Fruit fly (Drosophila melanogaster) whole organism, embryonic: Measurements from ENCODE around the gene CG14277.

Experiments
- Antp ChIP-seq: fragments of 200-800 bp; sonication (Bioruptor generic); optimal IDR thresholded peaks from 3 replicates; lab custom pipeline; 2016; ENCODE audit warnings: missing biosample characterization, missing genetic modification characterization
- Blimp-1 ChIP-seq: fragments of 200-800 bp; sonication (Bioruptor generic); optimal IDR thresholded peaks from 3 replicates; lab custom pipeline; 2018; ENCODE audit warnings: missing biosample characterization, missing genetic modification characterization, mild to moderate bottlenecking, moderate library complexity, missing genetic modification reagents
- C15 ChIP-seq: fragments of 200-800 bp; sonication (Bioruptor generic); IDR thresholded peaks from 3 replicates; pipeline ENCODE4 v1.3.6; 2022; ENCODE audit warnings: missing biosample characterization, missing genetic modification characterization
- CG13424 ChIP-seq: fragments of 200-800 bp; sonication (Bioruptor generic); optimal IDR thresholded peaks from 2 replicates; lab custom pipeline; 2019; ENCODE audit warnings: missing biosample characterization, mild to moderate bottlenecking, missing genetic modification characterization, moderate library complexity
- CG15479 ChIP-seq: fragments of 200-800 bp; sonication (Bioruptor generic); optimal IDR thresholded peaks from 3 replicates; lab custom pipeline; 2019; ENCODE audit warnings: missing biosample characterization, mild to moderate bottlenecking, missing genetic modification characterization, moderate library complexity
- CG17328 ChIP-seq: fragments of 200-800 bp; sonication (Bioruptor generic); IDR thresholded peaks from 2 replicates; pipeline ENCODE4 v1.3.6; 2022; ENCODE audit warnings: missing biosample characterization, missing genetic modification characterization
- CG17385 ChIP-seq: fragments of 200-800 bp; sonication (Bioruptor generic); optimal IDR thresholded peaks from 3 replicates; lab custom pipeline; 2018; ENCODE audit warnings: missing biosample characterization, mild to moderate bottlenecking, missing genetic modification characterization
- CG1792 ChIP-seq: fragments of 200-800 bp; sonication (Bioruptor generic); optimal IDR thresholded peaks from 2 replicates; lab custom pipeline; 2016; ENCODE audit warnings: missing biosample characterization, missing genetic modification characterization
- CG18764 ChIP-seq: fragments of 200-800 bp; sonication (Bioruptor generic); optimal IDR thresholded peaks from 3 replicates; lab custom pipeline; 2016; ENCODE audit warnings: missing biosample characterization, missing genetic modification characterization
- CG32767 ChIP-seq: fragments of 200-800 bp; sonication (Bioruptor generic); IDR thresholded peaks from 2 replicates; pipeline ENCODE4 v1.3.6; 2022; ENCODE audit warnings: missing biosample characterization, missing genetic modification characterization
- CG33557 ChIP-seq: fragments of 200-800 bp; sonication (Bioruptor generic); optimal IDR thresholded peaks from 2 replicates; lab custom pipeline; 2019; ENCODE audit warnings: missing biosample characterization, mild to moderate bottlenecking, missing genetic modification characterization, moderate library complexity
- CG6813 ChIP-seq: fragments of 200-800 bp; sonication (Bioruptor generic); optimal IDR thresholded peaks from 2 replicates; lab custom pipeline; 2017; ENCODE audit warnings: missing biosample characterization, missing genetic modification characterization, mild to moderate bottlenecking, moderate library complexity, missing genetic modification reagents
- CG8765 ChIP-seq: fragments of 200-800 bp; sonication (Bioruptor generic); IDR thresholded peaks from 2 replicates; pipeline ENCODE4 v1.3.6; 2022; ENCODE audit warnings: missing biosample characterization, missing genetic modification characterization
- CTCF ChIP-seq: fragments of 200-800 bp; sonication (Bioruptor generic); optimal IDR thresholded peaks from 2 replicates; lab custom pipeline; 2017; ENCODE audit warnings: missing biosample characterization, mild to moderate bottlenecking, missing genetic modification characterization, moderate library complexity
- Chrac-16 ChIP-seq: fragments of 200-800 bp; sonication (Bioruptor generic); optimal IDR thresholded peaks from 3 replicates; lab custom pipeline; 2016; ENCODE audit warnings: missing biosample characterization, missing genetic modification characterization
- Dp ChIP-seq: fragments of 200-800 bp; sonication (Bioruptor generic); optimal IDR thresholded peaks from 2 replicates; lab custom pipeline; 2018; ENCODE audit warnings: missing biosample characterization, mild to moderate bottlenecking, missing genetic modification characterization, moderate library complexity
- Gug ChIP-seq: fragments of 200-800 bp; sonication (Bioruptor generic); IDR thresholded peaks from 4 replicates; pipeline ENCODE4 v1.3.6; 2022; ENCODE audit warnings: missing biosample characterization, missing genetic modification characterization
- Hr51 ChIP-seq, 2 experiments: fragments of 200-800 bp; sonication (Bioruptor generic); optimal IDR thresholded peaks; 2 replicates in 1 of 2; 3 replicates in 1 of 2; lab custom pipeline; 2016 to 2018; ENCODE audit warnings: missing biosample characterization in 2 of 2, missing genetic modification characterization in 2 of 2, mild to moderate bottlenecking in 1 of 2, moderate library complexity in 1 of 2
- Hr78 ChIP-seq, 2 experiments: fragments of 200-800 bp in 1 of 2; fragments of >200 bp in 1 of 2; sonication (Bioruptor generic) in 1 of 2; optimal IDR thresholded peaks; 2 replicates each; lab custom pipeline; 2017 to 2019; ENCODE audit warnings: missing biosample characterization in 2 of 2, missing genetic modification characterization in 2 of 2, mild to moderate bottlenecking in 1 of 2, moderate library complexity in 1 of 2
- MTF-1 ChIP-seq: fragments of 200-800 bp; sonication (Bioruptor generic); optimal IDR thresholded peaks from 2 replicates; lab custom pipeline; 2018; ENCODE audit warnings: missing biosample characterization, mild to moderate bottlenecking, missing genetic modification characterization, borderline replicate concordance
- Med ChIP-seq: fragments of 200-800 bp; sonication (Bioruptor generic); peaks from one replicate; lab custom pipeline; 2016; ENCODE audit warnings: missing biosample characterization, missing genetic modification characterization, mild to moderate bottlenecking, inconsistent platforms, moderate library complexity
- Mrtf ChIP-seq: fragments of 200-800 bp; sonication (Bioruptor generic); IDR thresholded peaks from 3 replicates; pipeline ENCODE4 v1.3.6; 2022; ENCODE audit warnings: missing biosample characterization, missing genetic modification characterization
- Nf-YB ChIP-seq: fragments of 200-800 bp; sonication (Bioruptor generic); optimal IDR thresholded peaks from 3 replicates; lab custom pipeline; 2019; ENCODE audit warnings: missing biosample characterization, mild to moderate bottlenecking, missing genetic modification characterization, moderate library complexity
- Opbp ChIP-seq: fragments of 200-800 bp; sonication (Bioruptor generic); IDR thresholded peaks from 3 replicates; pipeline ENCODE4 v1.3.6; 2022; ENCODE audit warnings: missing biosample characterization, missing genetic modification characterization; ENCODE audit not compliant: partially characterized antibody
- PHDP ChIP-seq: fragments of 200-800 bp; sonication (Bioruptor generic); optimal IDR thresholded peaks from 3 replicates; lab custom pipeline; 2018; ENCODE audit warnings: missing biosample characterization, mild to moderate bottlenecking, missing genetic modification characterization, moderate library complexity
- Side ChIP-seq: fragments of 200-800 bp; sonication (Bioruptor generic); optimal IDR thresholded peaks from 2 replicates; lab custom pipeline; 2016; ENCODE audit warnings: missing biosample characterization, missing genetic modification characterization
- Sox102F ChIP-seq: fragments of 200-800 bp; sonication (Bioruptor generic); optimal IDR thresholded peaks from 2 replicates; lab custom pipeline; 2018; ENCODE audit warnings: missing biosample characterization, mild to moderate bottlenecking, missing genetic modification characterization, moderate library complexity
- abd-A ChIP-seq: fragments of 200-800 bp; sonication (Bioruptor generic); optimal IDR thresholded peaks from 3 replicates; lab custom pipeline; 2019; ENCODE audit warnings: missing biosample characterization, mild to moderate bottlenecking, missing genetic modification characterization, moderate library complexity
- ac ChIP-seq: fragments of 200-800 bp; sonication (Bioruptor generic); optimal IDR thresholded peaks from 3 replicates; lab custom pipeline; 2017; ENCODE audit warnings: missing biosample characterization, mild to moderate bottlenecking, missing genetic modification characterization
- br ChIP-seq: fragments of >200 bp; optimal IDR thresholded peaks from 2 replicates; lab custom pipeline; 2017
- caup ChIP-seq: fragments of 200-800 bp; sonication (Bioruptor generic); optimal IDR thresholded peaks from 3 replicates; lab custom pipeline; 2017; ENCODE audit warnings: missing biosample characterization, mild to moderate bottlenecking, missing genetic modification characterization, moderate library complexity; ENCODE audit not compliant: severe bottlenecking
- chm ChIP-seq: fragments of 200-800 bp; sonication (Bioruptor generic); IDR thresholded peaks from 2 replicates; pipeline ENCODE4 v1.3.6; 2022; ENCODE audit warnings: missing biosample characterization, missing genetic modification characterization
- gcm ChIP-seq: fragments of 200-800 bp; sonication (Bioruptor generic); optimal IDR thresholded peaks from 2 replicates; lab custom pipeline; 2019; ENCODE audit warnings: missing biosample characterization, mild to moderate bottlenecking, missing genetic modification characterization, moderate library complexity
- gcm2 ChIP-seq: fragments of 200-800 bp; sonication (Bioruptor generic); optimal IDR thresholded peaks from 2 replicates; lab custom pipeline; 2016; ENCODE audit warnings: missing biosample characterization, missing genetic modification characterization
- grn ChIP-seq: fragments of 200-800 bp; sonication (Bioruptor generic); optimal IDR thresholded peaks from 3 replicates; lab custom pipeline; 2017; ENCODE audit warnings: missing biosample characterization, missing genetic modification characterization
- insv ChIP-seq, 2 experiments: fragments of 200-800 bp; sonication (Bioruptor generic); optimal IDR thresholded peaks; 3 replicates each; lab custom pipeline; 2016 to 2018; ENCODE audit warnings: missing biosample characterization in 2 of 2, missing genetic modification characterization in 2 of 2
- kni ChIP-seq: fragments of 200-800 bp; sonication (Bioruptor generic); optimal IDR thresholded peaks from 3 replicates; lab custom pipeline; 2017; ENCODE audit warnings: mild to moderate bottlenecking, missing biosample characterization, missing genetic modification reagents, missing genetic modification characterization
- mam ChIP-seq: fragments of 200-800 bp; sonication (Bioruptor generic); optimal IDR thresholded peaks from 3 replicates; lab custom pipeline; 2016; ENCODE audit warnings: missing biosample characterization, missing genetic modification characterization
- pnt ChIP-seq: fragments of 200-800 bp; sonication (Bioruptor generic); optimal IDR thresholded peaks from 3 replicates; lab custom pipeline; 2016; ENCODE audit warnings: missing biosample characterization, missing genetic modification characterization
- pros ChIP-seq: fragments of 200-800 bp; sonication (Bioruptor generic); optimal IDR thresholded peaks from 3 replicates; lab custom pipeline; 2019; ENCODE audit warnings: missing biosample characterization, mild to moderate bottlenecking, missing genetic modification characterization, moderate library complexity
- ranshi ChIP-seq: fragments of 200-800 bp; sonication (Bioruptor generic); IDR thresholded peaks from 2 replicates; pipeline ENCODE4 v1.3.6; 2022; ENCODE audit warnings: missing biosample characterization, missing genetic modification characterization
- run ChIP-seq: fragments of 200-800 bp; sonication (Bioruptor generic); optimal IDR thresholded peaks from 3 replicates; lab custom pipeline; 2018; ENCODE audit warnings: missing biosample characterization, mild to moderate bottlenecking, missing genetic modification characterization
- sens-2 ChIP-seq: fragments of 200-800 bp; sonication (Bioruptor generic); IDR thresholded peaks from 2 replicates; pipeline ENCODE4 v1.3.6; 2022; ENCODE audit warnings: missing biosample characterization, missing genetic modification characterization
- stwl ChIP-seq: fragments of 200-800 bp; sonication (Bioruptor generic); optimal IDR thresholded peaks from 3 replicates; lab custom pipeline; 2018; ENCODE audit warnings: missing biosample characterization, mild to moderate bottlenecking, missing genetic modification characterization, moderate library complexity
- twi ChIP-seq: fragments of 200-800 bp; optimal IDR thresholded peaks from 2 replicates; lab custom pipeline; 2019; ENCODE audit warnings: missing biosample characterization, mild to moderate bottlenecking, missing genetic modification characterization, moderate library complexity

The CG14277 gene

DNA sequence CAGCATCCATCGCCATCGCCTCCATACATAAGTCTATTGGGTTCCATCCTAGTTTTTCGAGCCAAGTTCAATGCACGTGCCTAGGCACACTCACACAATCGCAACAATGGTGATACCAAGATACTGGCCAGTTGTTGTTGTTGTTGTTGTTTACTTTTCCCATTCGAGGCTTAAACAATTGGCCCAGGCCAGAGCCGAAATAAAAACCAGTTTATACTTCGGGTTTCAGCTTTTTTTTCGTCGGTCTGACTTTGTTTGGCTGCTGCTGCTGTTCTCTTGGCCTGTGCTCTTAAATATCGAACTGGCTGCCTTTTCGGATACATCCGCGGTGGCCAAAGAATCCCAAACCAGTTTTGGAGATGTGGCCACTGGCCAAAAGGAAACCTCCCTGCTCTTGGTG, 37.9 kb downstream of the CG14277 start (continued):
- TF ChIP-seq CG32767 (GFP tag; lab: Robert Waterston, UW) (no peak), chm (GFP tag; lab: Robert Waterston, UW) (0 out of 2 replicates have a peak, but pooled peaks have one; percentile 11), kni (GFP tag; lab: Kevin White, UChicago) (peak; percentile 88), Med (peak; percentile 28), stwl (tag; lab: Kevin White, UChicago) (no peak)

DNA sequence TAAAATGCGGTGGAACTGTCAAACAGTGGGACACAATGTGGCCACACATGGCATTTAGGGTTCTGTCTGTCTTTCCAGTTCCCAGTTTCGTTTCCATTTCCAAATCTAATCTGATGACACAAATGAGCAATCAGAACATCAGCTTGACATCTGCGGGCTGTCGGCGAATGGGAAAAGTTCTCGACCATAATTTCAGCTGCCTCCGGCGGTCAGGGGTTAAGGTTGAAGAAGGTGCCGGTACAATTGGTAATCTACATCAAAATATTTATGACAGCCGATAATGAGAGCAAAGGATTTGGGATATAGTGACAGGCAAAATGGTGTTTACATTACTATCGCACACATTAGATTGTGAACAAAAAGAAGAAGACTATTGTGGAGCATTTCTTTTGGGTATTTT, 39.6 kb downstream of the CG14277 start:
- no peak for TF ChIP-seq CG33557 (GFP tag; lab: Kevin White, UChicago)
- TF ChIP-seq Mrtf (GFP tag; lab: Robert Waterston, UW) = no peak
- TF ChIP-seq Med = no peak
- TF ChIP-seq CG15479 (GFP tag; lab: Kevin White, UChicago) = peak; percentile 74
- TF ChIP-seq insv (GFP tag; optimal IDR thresholded peaks at IDR 0.05; lab: Kevin White, UChicago) = peak in 1 of 2 experiments; percentile 50
- TF ChIP-seq Hr78 (GFP tag; optimal IDR thresholded peaks at IDR 0.05; lab: Kevin White, UChicago) = peak in 1 of 2 experiments; percentile 84
- TF ChIP-seq grn (GFP tag; lab: Kevin White, UChicago) = peak; percentile 89
- peak; percentile 71 for TF ChIP-seq pros (GFP tag; lab: Kevin White, UChicago)
- peak; percentile 8 for TF ChIP-seq abd-A (tag; lab: Kevin White, UChicago)
- TF ChIP-seq CTCF = no peak
- TF ChIP-seq gcm (GFP tag; lab: Kevin White, UChicago) = peak; percentile 69
- peak; percentile 11 for TF ChIP-seq kni (GFP tag; lab: Kevin White, UChicago)
- TF ChIP-seq CG17328 (GFP tag; lab: Robert Waterston, UW) = no peak
- no peak for TF ChIP-seq MTF-1 (GFP tag; lab: Kevin White, UChicago)
- 0 out of 2 replicates have a peak, but pooled peaks have one; percentile 25 for TF ChIP-seq sens-2 (GFP tag; lab: Robert Waterston, UW)
- no peak for TF ChIP-seq ranshi (GFP tag; lab: Robert Waterston, UW)
- peak; percentile 67 for TF ChIP-seq ac (GFP tag; lab: Kevin White, UChicago)
- TF ChIP-seq twi = peak; percentile 85
- TF ChIP-seq, all 482 proteins: peak for 11

DNA sequence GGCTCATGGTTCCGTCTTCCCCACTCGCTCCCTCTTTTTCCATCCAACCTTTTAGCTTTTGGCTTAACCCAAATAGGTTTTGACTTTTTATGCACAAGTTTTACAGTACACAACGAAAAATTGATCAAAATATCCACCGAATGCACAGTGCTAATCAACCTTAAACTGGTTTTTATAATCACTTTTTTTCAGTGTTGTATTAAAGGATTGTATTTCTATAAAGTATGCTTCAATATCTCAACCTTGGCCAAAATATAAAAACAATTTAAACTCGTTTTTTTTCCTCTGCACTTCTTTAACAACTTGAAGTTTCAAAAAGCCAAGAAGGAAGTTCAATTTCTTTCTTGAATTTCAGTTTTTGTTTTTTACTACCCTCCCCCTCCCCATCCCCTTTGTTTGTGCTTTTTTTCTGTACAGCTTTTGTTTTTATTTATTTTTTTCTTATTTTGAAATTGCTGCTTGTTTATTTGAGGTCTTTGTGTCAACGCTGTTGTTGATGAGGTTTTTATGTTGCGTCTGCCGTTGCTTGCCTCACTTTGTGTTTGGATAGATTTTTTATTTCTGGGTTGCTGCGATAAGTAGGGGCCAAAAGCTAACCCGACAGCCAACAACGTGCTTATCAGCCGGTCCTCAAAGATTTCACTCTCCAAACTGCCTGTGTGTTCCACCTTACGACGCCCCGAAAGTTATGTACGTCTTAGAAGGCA, 42.8 kb downstream of the CG14277 start:
- TF ChIP-seq gcm2 (GFP tag; lab: Kevin White, UChicago) = no peak
- TF ChIP-seq br = no peak
- peak; percentile 74 for TF ChIP-seq Sox102F (GFP tag; lab: Kevin White, UChicago)
- no peak for TF ChIP-seq caup
- TF ChIP-seq CG1792 = no peak
- no peak for TF ChIP-seq CG13424 (tag; lab: Kevin White, UChicago)
- TF ChIP-seq PHDP (tag; lab: Kevin White, UChicago) = peak; percentile 12
- peak; percentile 26; the same call in 1 of the 2 replicates for TF ChIP-seq chm (GFP tag; lab: Robert Waterston, UW)
- no peak for TF ChIP-seq Gug
- TF ChIP-seq CG18764 (GFP tag; lab: Kevin White, UChicago) = no peak
- no peak for TF ChIP-seq Mrtf (GFP tag; lab: Robert Waterston, UW)
- no peak for TF ChIP-seq CG8765 (GFP tag; lab: Robert Waterston, UW)
- no peak for TF ChIP-seq Antp (GFP tag; lab: Kevin White, UChicago)
- no peak for TF ChIP-seq Chrac-16 (GFP tag; lab: Kevin White, UChicago)
- no peak for TF ChIP-seq Dp
- TF ChIP-seq pnt (GFP tag; lab: Kevin White, UChicago) = no peak
- TF ChIP-seq mam = no peak
- peak; percentile 32 for TF ChIP-seq Blimp-1 (GFP tag; lab: Kevin White, UChicago)
- TF ChIP-seq run (tag; lab: Kevin White, UChicago) = no peak
- TF ChIP-seq abd-A (tag; lab: Kevin White, UChicago) = no peak
- TF ChIP-seq C15 = no peak
- peak; percentile 6 for TF ChIP-seq CG17385 (GFP tag; lab: Kevin White, UChicago)
- TF ChIP-seq CG6813 (GFP tag; lab: Kevin White, UChicago) = no peak
- peak in 1 of 2 experiments; percentile 13 for TF ChIP-seq Hr51 (GFP tag; optimal IDR thresholded peaks at IDR 0.05; lab: Kevin White, UChicago)
- no peak for TF ChIP-seq Opbp
- no peak for TF ChIP-seq Side (GFP tag; lab: Kevin White, UChicago)
- no peak for TF ChIP-seq Nf-YB (GFP tag; lab: Kevin White, UChicago)
